Worm (Caenorhabditis elegans) whole organism, L3 larva: ENCODE measurements around the gene ced-10.

Experiments used
- ama-1 ChIP-seq: fragments of 150-350 bp; optimal IDR thresholded peaks from 2 replicates; lab custom pipeline; 2018
- ceh-9 ChIP-seq: sonication (generic microtip); optimal IDR thresholded peaks from 2 replicates; lab custom pipeline; 2018; ENCODE audit warnings: missing biosample characterization, missing genetic modification characterization
- fos-1 ChIP-seq: fragments of 150-350 bp; optimal IDR thresholded peaks from 2 replicates; lab custom pipeline; 2014; ENCODE audit warnings: missing biosample characterization, missing genetic modification characterization
- jun-1 ChIP-seq: fragments of 150-350 bp; optimal IDR thresholded peaks from 2 replicates; lab custom pipeline; 2014; ENCODE audit warnings: missing biosample characterization, missing genetic modification reagents, missing genetic modification characterization
- lin-39 ChIP-seq: fragments of 150-350 bp; optimal IDR thresholded peaks from 2 replicates; lab custom pipeline; 2018; ENCODE audit warnings: missing biosample characterization, missing genetic modification reagents, missing genetic modification characterization
- mdl-1 ChIP-seq: fragments of 150-350 bp; optimal IDR thresholded peaks from 2 replicates; lab custom pipeline; 2014; ENCODE audit warnings: missing biosample characterization, missing genetic modification characterization
- nhr-11 ChIP-seq: fragments of 150-350 bp; optimal IDR thresholded peaks from 2 replicates; lab custom pipeline; 2014; ENCODE audit warnings: missing biosample characterization, missing genetic modification characterization
- nhr-237 ChIP-seq: fragments of 150-350 bp; optimal IDR thresholded peaks from 2 replicates; lab custom pipeline; 2014; ENCODE audit warnings: missing biosample characterization, missing genetic modification characterization
- nhr-76 ChIP-seq: fragments of 150-350 bp; sonication (generic microtip); optimal IDR thresholded peaks from 5 replicates; lab custom pipeline; 2014; ENCODE audit warnings: missing biosample characterization, missing genetic modification characterization
- nhr-77 ChIP-seq: fragments of 150-350 bp; optimal IDR thresholded peaks from 2 replicates; lab custom pipeline; 2014; ENCODE audit warnings: missing biosample characterization, missing genetic modification characterization
- pha-4 ChIP-seq: fragments of 150-350 bp; optimal IDR thresholded peaks from 2 replicates; lab custom pipeline; 2014; ENCODE audit warnings: missing biosample characterization, missing genetic modification reagents, missing genetic modification characterization
- zag-1 ChIP-seq: fragments of 150-350 bp; optimal IDR thresholded peaks from 2 replicates; lab custom pipeline; 2014; ENCODE audit warnings: missing biosample characterization, missing genetic modification characterization

DNA sequence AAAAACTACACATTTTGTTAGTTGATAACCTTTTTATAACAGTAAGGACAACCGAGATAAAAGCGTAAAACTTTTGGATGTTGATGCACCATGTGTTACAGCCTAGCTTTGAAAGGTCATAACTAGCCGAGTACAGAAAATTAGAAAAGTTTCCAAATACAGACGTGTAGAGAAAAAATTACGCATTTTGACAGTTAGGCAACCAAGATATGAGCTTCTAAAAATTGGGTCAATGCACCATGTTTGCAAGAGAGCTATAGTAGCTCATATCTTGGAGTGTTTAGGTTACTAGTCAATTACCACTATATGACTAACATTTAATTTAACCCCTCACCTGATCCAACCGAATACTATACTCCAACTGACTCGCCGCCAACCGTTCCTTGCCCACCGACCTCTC lies 43.6 kb upstream of the ced-10 start:
- TF ChIP-seq lin-39 (tag; lab: Kevin White, UChicago) (no peak), zag-1 (tag; lab: Kevin White, UChicago) (no peak), nhr-76 (tag; lab: Kevin White, UChicago) (no peak), fos-1 (tag; lab: Kevin White, UChicago) (no peak), nhr-77 (no peak), ama-1 (lab: Kevin White, UChicago) (no peak), pha-4 (tag; lab: Kevin White, UChicago) (no peak), mdl-1 (no peak), nhr-237 (no peak), ceh-9 (tag; lab: Kevin White, UChicago) (no peak), jun-1 (tag; lab: Kevin White, UChicago) (no peak), nhr-11 (tag; lab: Kevin White, UChicago) (no peak)
